Worm (Caenorhabditis elegans) whole organism, early embryonic: ENCODE measurements around the gene C29E4.9.

Source experiments
- B0310.2 ChIP-seq: sonication (generic microtip); optimal IDR thresholded peaks from 2 replicates; lab custom pipeline; 2016; ENCODE audit warnings: mild to moderate bottlenecking, missing genetic modification characterization, missing compliant biosample characterization
- F13C5.2 ChIP-seq: sonication (generic microtip); optimal IDR thresholded peaks from 2 replicates; lab custom pipeline; 2017; ENCODE audit warnings: mild to moderate bottlenecking, missing genetic modification characterization, inconsistent platforms, missing compliant biosample characterization
- ama-1 ChIP-seq: fragments of 150-350 bp; optimal IDR thresholded peaks from 2 replicates; lab custom pipeline; 2014
- ceh-13 ChIP-seq: fragments of 200-800 bp; sonication (Bioruptor generic); optimal IDR thresholded peaks from 2 replicates; lab custom pipeline; 2018; ENCODE audit warnings: mild to moderate bottlenecking, missing genetic modification characterization, missing compliant biosample characterization
- ceh-36 ChIP-seq: sonication (generic microtip); optimal IDR thresholded peaks from 2 replicates; lab custom pipeline; 2016; ENCODE audit warnings: missing genetic modification characterization, inconsistent platforms, missing compliant biosample characterization
- ets-7 ChIP-seq: sonication (generic microtip); optimal IDR thresholded peaks from 2 replicates; lab custom pipeline; 2016; ENCODE audit warnings: missing genotype, missing genetic modification characterization, missing compliant biosample characterization
- flt-1 ChIP-seq: fragments of 200-800 bp; sonication (Bioruptor generic); IDR thresholded peaks from 2 replicates; pipeline ENCODE4 v1.3.6; 2022; ENCODE audit warnings: missing genetic modification characterization, missing compliant biosample characterization
- hmbx-1 ChIP-seq: sonication (generic microtip); optimal IDR thresholded peaks from 2 replicates; lab custom pipeline; 2016; ENCODE audit warnings: mild to moderate bottlenecking, missing genetic modification characterization, missing compliant biosample characterization
- hnd-1 ChIP-seq: sonication (generic microtip); optimal IDR thresholded peaks from 2 replicates; lab custom pipeline; 2016; ENCODE audit warnings: missing genetic modification characterization, missing compliant biosample characterization
- scrt-1 ChIP-seq: fragments of 200-800 bp; sonication (Bioruptor generic); IDR thresholded peaks from 2 replicates; pipeline ENCODE4 v1.3.6; 2022; ENCODE audit warnings: missing genetic modification characterization, missing compliant biosample characterization
- sea-1 ChIP-seq: fragments of 200-800 bp; sonication (Bioruptor generic); conservative IDR thresholded peaks from 2 replicates; pipeline ENCODE4 v1.3.6; 2022; ENCODE audit warnings: missing genetic modification characterization, missing compliant biosample characterization
- tbx-11 ChIP-seq: fragments of 200-800 bp; sonication (Bioruptor generic); IDR thresholded peaks from 2 replicates; pipeline ENCODE4 v1.3.6; 2022; ENCODE audit warnings: missing genetic modification characterization, missing compliant biosample characterization
- tbx-37 ChIP-seq: fragments of 200-800 bp; sonication (Bioruptor generic); conservative IDR thresholded peaks from 2 replicates; pipeline ENCODE4 v1.3.6; 2022; ENCODE audit warnings: missing genetic modification reagents, missing genetic modification characterization, missing compliant biosample characterization
- tra-4 ChIP-seq: sonication (generic microtip); optimal IDR thresholded peaks from 2 replicates; lab custom pipeline; 2017; ENCODE audit warnings: missing genetic modification characterization, missing compliant biosample characterization

ce11 chrIII:7922207-7922606, 34.7 kb downstream of the C29E4.9 start, which contains the start of gene C29E4.17:
- TF ChIP-seq ama-1 = no peak
- TF ChIP-seq hnd-1 (tag; lab: Kevin White, UChicago) = no peak
- no peak for TF ChIP-seq hmbx-1 (tag; lab: Kevin White, UChicago)
- no peak for TF ChIP-seq B0310.2 (tag; lab: Kevin White, UChicago)
- TF ChIP-seq ceh-13 = no peak
- no peak for TF ChIP-seq flt-1 (GFP tag; lab: Robert Waterston, UW)
- no peak for TF ChIP-seq tra-4
- no peak for TF ChIP-seq tbx-37 (GFP tag; lab: Robert Waterston, UW)
- TF ChIP-seq scrt-1 (GFP tag; lab: Robert Waterston, UW) = no peak
- no peak for TF ChIP-seq ets-7 (tag; lab: Kevin White, UChicago)
- no peak for TF ChIP-seq ceh-36 (tag; lab: Kevin White, UChicago)
- no peak for TF ChIP-seq F13C5.2 (tag; lab: Kevin White, UChicago)
- no peak for TF ChIP-seq sea-1 (GFP tag; lab: Robert Waterston, UW)
- no peak for TF ChIP-seq tbx-11 (GFP tag; lab: Robert Waterston, UW)
